Fruit fly (Drosophila melanogaster): ENCODE results near the gene Mipp1.

Gene Mipp1

DNA sequence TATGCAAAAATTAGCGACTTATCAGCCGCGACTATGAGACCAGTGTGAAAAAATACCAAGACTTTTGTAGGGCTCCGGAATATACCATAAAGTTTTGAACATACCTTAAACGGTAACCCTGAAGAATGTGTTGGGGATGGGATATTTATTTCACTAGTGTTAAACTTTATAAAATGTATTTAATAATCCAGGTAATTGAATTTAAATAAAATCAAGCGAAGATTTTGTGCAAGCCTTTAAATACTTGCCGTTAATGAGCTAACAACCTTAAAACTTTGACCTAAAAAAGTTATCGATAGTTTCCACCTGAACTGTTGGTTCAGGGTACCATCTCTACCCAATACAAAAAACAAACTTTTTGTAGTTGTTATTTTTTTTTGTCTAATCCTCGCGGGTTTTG, 39.0 kb upstream of the Mipp1 start, which contains the start of gene CG4101:
TSS of gene CG4101 (plus strand) at position 335 of the 400 bp plus-strand sequence.
- TF ChIP-seq CG1602 (GFP tag; optimal IDR thresholded peaks at IDR 0.05) = peak; percentile 80
- TF ChIP-seq slbo (GFP tag; IDR thresholded peaks at IDR 0.05) = peak; percentile 89
- peak; percentile 77 for TF ChIP-seq CG2129 (GFP tag; IDR thresholded peaks at IDR 0.05; ENCODE audit: partially characterized antibody)
- peak; percentile 66; the same call in 1 of the 2 replicates for TF ChIP-seq bbx (GFP tag; IDR thresholded peaks at IDR 0.05; ENCODE audit: partially characterized antibody)
- TF ChIP-seq shn (GFP tag; optimal IDR thresholded peaks at IDR 0.05) = peak; percentile 76
- peak; percentile 29 for TF ChIP-seq CTCF (GFP tag; optimal IDR thresholded peaks at IDR 0.05)
- TF ChIP-seq fd102C (GFP tag; optimal IDR thresholded peaks at IDR 0.05) = no peak
- peak; percentile 15 for TF ChIP-seq CG12071 (GFP tag; optimal IDR thresholded peaks at IDR 0.05)
- peak; percentile 4 for TF ChIP-seq kni (GFP tag; optimal IDR thresholded peaks at IDR 0.05)
- TF ChIP-seq CG7271 (tag; optimal IDR thresholded peaks at IDR 0.05) = peak; percentile 67
- TF ChIP-seq CG43689 (GFP tag; IDR thresholded peaks at IDR 0.05) = no peak
- TF ChIP-seq wdn (GFP tag; IDR thresholded peaks at IDR 0.05) = peak; percentile 58; the same call in 1 of the 2 replicates
- no peak for TF ChIP-seq sim (GFP tag; IDR thresholded peaks at IDR 0.05)
- no peak for TF ChIP-seq eve (GFP tag; optimal IDR thresholded peaks at IDR 0.05)
- TF ChIP-seq CG8388 (GFP tag; optimal IDR thresholded peaks at IDR 0.05) = peak; percentile 52
- TF ChIP-seq CG13287 (GFP tag; IDR thresholded peaks at IDR 0.05; ENCODE audit: partially characterized antibody) = peak; percentile 92
- TF ChIP-seq Rx (GFP tag; IDR thresholded peaks at IDR 0.05) = peak; percentile 66
- TF ChIP-seq CG14710 (tag; optimal IDR thresholded peaks at IDR 0.05) = peak; percentile 87
- TF ChIP-seq luna (GFP tag; optimal IDR thresholded peaks at IDR 0.05) = peak; percentile 77
- TF ChIP-seq trh (GFP tag; optimal IDR thresholded peaks at IDR 0.05) = peak; percentile 34
- peak; percentile 52 for TF ChIP-seq CG18764 (GFP tag; optimal IDR thresholded peaks at IDR 0.05)
- TF ChIP-seq CG13296 (GFP tag; optimal IDR thresholded peaks at IDR 0.05) = peak; percentile 77
- TF ChIP-seq CG8478 (optimal IDR thresholded peaks at IDR 0.05) = no peak
- no peak for TF ChIP-seq CG10431 (GFP tag; optimal IDR thresholded peaks at IDR 0.05)
- peak; percentile 81 for TF ChIP-seq CG34422 (GFP tag; IDR thresholded peaks at IDR 0.05)
- peak; percentile 43 for TF ChIP-seq scrt (GFP tag; optimal IDR thresholded peaks at IDR 0.05)
- peak; percentile 65 for TF ChIP-seq pum (GFP tag; optimal IDR thresholded peaks at IDR 0.05)
- peak; percentile 58 for TF ChIP-seq croc (GFP tag; conservative IDR thresholded peaks at IDR 0.05)
- TF ChIP-seq ATbp (GFP tag; optimal IDR thresholded peaks at IDR 0.05) = peak; percentile 48
- peak; percentile 82 for TF ChIP-seq Chrac-16 (GFP tag; optimal IDR thresholded peaks at IDR 0.05)
- peak in 1 of 2 experiments; percentile 45 for TF ChIP-seq tll (GFP tag; optimal IDR thresholded peaks at IDR 0.05)
- TF ChIP-seq Camta (GFP tag; optimal IDR thresholded peaks at IDR 0.05) = peak; percentile 69
- peak; percentile 47 for TF ChIP-seq psq (GFP tag; optimal IDR thresholded peaks at IDR 0.05)
- peak; percentile 75 for TF ChIP-seq CG12769 (tag; optimal IDR thresholded peaks at IDR 0.05)
- TF ChIP-seq bcd (GFP tag; optimal IDR thresholded peaks at IDR 0.05) = peak; percentile 74
- peak; percentile 71; the same call in 1 of the 2 replicates for TF ChIP-seq ranshi (GFP tag; IDR thresholded peaks at IDR 0.05)
- TF ChIP-seq Xbp1 (GFP tag; optimal IDR thresholded peaks at IDR 0.05) = peak; percentile 86
- peak; percentile 88 for TF ChIP-seq mam (GFP tag; optimal IDR thresholded peaks at IDR 0.05)
- peak; percentile 82 to 84 for TF ChIP-seq dpn (GFP tag; optimal IDR thresholded peaks at IDR 0.05)
- no peak for TF ChIP-seq CG15479 (GFP tag; optimal IDR thresholded peaks at IDR 0.05)
- peak; percentile 57 for TF ChIP-seq CG33557 (GFP tag; optimal IDR thresholded peaks at IDR 0.05)
- TF ChIP-seq CG7786 (GFP tag; optimal IDR thresholded peaks at IDR 0.05) = peak; percentile 76
- peak; percentile 76 for TF ChIP-seq CG17829 (tag; optimal IDR thresholded peaks at IDR 0.05)
- TF ChIP-seq Elba2 (GFP tag; optimal IDR thresholded peaks at IDR 0.05) = peak; percentile 34
- TF ChIP-seq eyg (GFP tag; optimal IDR thresholded peaks at IDR 0.05) = peak; percentile 11
- TF ChIP-seq PHDP (tag; optimal IDR thresholded peaks at IDR 0.05) = peak; percentile 82
- peak; percentile 61 for TF ChIP-seq tap (tag; optimal IDR thresholded peaks at IDR 0.05)
- peak; percentile 80 for TF ChIP-seq az2 (GFP tag; optimal IDR thresholded peaks at IDR 0.05)
- peak; percentile 69; the same call in 2 of the 3 replicates for TF ChIP-seq CG14860 (GFP tag; IDR thresholded peaks at IDR 0.05; ENCODE audit: partially characterized antibody)
- TF ChIP-seq zf30C (GFP tag; optimal IDR thresholded peaks at IDR 0.05) = no peak
- TF ChIP-seq Rfx (GFP tag; IDR thresholded peaks at IDR 0.05) = peak; percentile 83
